Fruit fly (Drosophila melanogaster) Kc167 (cell line): ENCODE data around the gene CG9098.

ENCODE experiments used
- psq ChIP-seq: fragments of >200 bp; optimal IDR thresholded peaks from 2 replicates; lab custom pipeline; 2017; ENCODE audit warnings: missing external identifiers
- ttk ChIP-seq: sonication (Bioruptor generic); optimal IDR thresholded peaks from 2 replicates; lab custom pipeline; 2017; ENCODE audit warnings: missing external identifiers

dm6 chr2L:5964211-5964610, 47.9 kb downstream of the CG9098 start:
- no peak for TF ChIP-seq psq (lab: Kevin White, UChicago)
- TF ChIP-seq ttk (lab: Kevin White, UChicago) = no peak
